Worm (Caenorhabditis elegans) whole organism, L2 larva: Measurements from ENCODE around the gene daf-6.

Source experiments
- C34F6.9 ChIP-seq: fragments of 150-350 bp; optimal IDR thresholded peaks from 2 replicates; lab custom pipeline; 2014; ENCODE audit warnings: missing biosample characterization, missing genetic modification characterization
- F13H6.1 ChIP-seq: sonication (generic microtip); optimal IDR thresholded peaks from 2 replicates; lab custom pipeline; 2016; ENCODE audit warnings: missing genetic modification characterization, missing compliant biosample characterization
- R02D3.7 ChIP-seq: fragments of 150-350 bp; optimal IDR thresholded peaks from 2 replicates; lab custom pipeline; 2014; ENCODE audit warnings: missing biosample characterization, missing genetic modification characterization
- ZK546.5 ChIP-seq: sonication (generic microtip); optimal IDR thresholded peaks from 2 replicates; lab custom pipeline; 2017; ENCODE audit warnings: missing biosample characterization, missing genetic modification characterization
- aly-2 ChIP-seq: fragments of 150-350 bp; optimal IDR thresholded peaks from 2 replicates; lab custom pipeline; 2014; ENCODE audit warnings: missing biosample characterization, missing genetic modification characterization
- ama-1 ChIP-seq: fragments of 150-350 bp; optimal IDR thresholded peaks from 2 replicates; lab custom pipeline; 2018; ENCODE audit warnings: inconsistent platforms
- ceh-82 ChIP-seq: fragments of 150-350 bp; optimal IDR thresholded peaks from 2 replicates; lab custom pipeline; 2014; ENCODE audit warnings: missing biosample characterization, missing genetic modification characterization
- crh-2 ChIP-seq: sonication (generic microtip); optimal IDR thresholded peaks from 2 replicates; lab custom pipeline; 2017; ENCODE audit warnings: missing biosample characterization, missing genetic modification characterization
- dmd-4 ChIP-seq: sonication (generic microtip); optimal IDR thresholded peaks from 2 replicates; lab custom pipeline; 2017; ENCODE audit warnings: missing biosample characterization, missing genetic modification characterization
- elt-3 ChIP-seq: sonication (generic microtip); optimal IDR thresholded peaks from 2 replicates; lab custom pipeline; 2017; ENCODE audit warnings: missing biosample characterization, missing genetic modification characterization
- lin-11 ChIP-seq: fragments of 150-350 bp; sonication (generic microtip); optimal IDR thresholded peaks from 2 replicates; lab custom pipeline; 2014; ENCODE audit warnings: missing biosample characterization, missing genetic modification characterization, inconsistent platforms, mixed read lengths
- lin-13 ChIP-seq: fragments of 150-350 bp; optimal IDR thresholded peaks from 2 replicates; lab custom pipeline; 2014; ENCODE audit warnings: missing biosample characterization, missing genetic modification reagents, missing genetic modification characterization
- lin-39 ChIP-seq: fragments of 150-350 bp; optimal IDR thresholded peaks from 2 replicates; lab custom pipeline; 2014; ENCODE audit warnings: missing biosample characterization, missing genetic modification reagents, missing genetic modification characterization
- lsy-2 ChIP-seq, 2 experiments: fragments of 150-350 bp in 1 of 2; sonication (generic microtip) in 1 of 2; optimal IDR thresholded peaks; 2 replicates each; lab custom pipeline; 2014 to 2017; ENCODE audit warnings: missing biosample characterization in 2 of 2, missing genetic modification characterization in 2 of 2
- mdl-1 ChIP-seq, 2 experiments: fragments of 150-350 bp in 1 of 2; sonication (generic microtip) in 1 of 2; optimal IDR thresholded peaks; 2 replicates each; lab custom pipeline; 2017; ENCODE audit warnings: missing biosample characterization in 2 of 2, missing genetic modification characterization in 2 of 2
- nhr-10 ChIP-seq: sonication (generic microtip); optimal IDR thresholded peaks from 2 replicates; lab custom pipeline; 2017; ENCODE audit warnings: missing biosample characterization, missing genetic modification characterization
- nhr-11 ChIP-seq: fragments of 150-350 bp; optimal IDR thresholded peaks from 2 replicates; lab custom pipeline; 2014; ENCODE audit warnings: missing biosample characterization, missing genetic modification characterization
- nhr-12 ChIP-seq: fragments of 150-350 bp; optimal IDR thresholded peaks from 2 replicates; lab custom pipeline; 2014; ENCODE audit warnings: missing biosample characterization, missing genetic modification characterization
- nhr-129 ChIP-seq: fragments of 150-350 bp; optimal IDR thresholded peaks from 2 replicates; lab custom pipeline; 2014; ENCODE audit warnings: missing biosample characterization, missing genetic modification characterization
- nhr-23 ChIP-seq: fragments of 150-350 bp; optimal IDR thresholded peaks from 2 replicates; lab custom pipeline; 2014; ENCODE audit warnings: missing biosample characterization, missing genetic modification reagents, missing genetic modification characterization
- nhr-237 ChIP-seq: fragments of 150-350 bp; optimal IDR thresholded peaks from 2 replicates; lab custom pipeline; 2014; ENCODE audit warnings: missing biosample characterization, missing genetic modification characterization
- nhr-25 ChIP-seq: fragments of 150-350 bp; sonication (generic microtip); optimal IDR thresholded peaks from 3 replicates; lab custom pipeline; 2014; ENCODE audit warnings: missing biosample characterization, missing genetic modification characterization
- nhr-6 ChIP-seq: fragments of 150-350 bp; optimal IDR thresholded peaks from 2 replicates; lab custom pipeline; 2014; ENCODE audit warnings: missing biosample characterization, missing genetic modification characterization
- nhr-77 ChIP-seq: fragments of 150-350 bp; optimal IDR thresholded peaks from 2 replicates; lab custom pipeline; 2014; ENCODE audit warnings: missing biosample characterization, missing genetic modification characterization
- peb-1 ChIP-seq: fragments of 150-350 bp; optimal IDR thresholded peaks from 2 replicates; lab custom pipeline; 2014; ENCODE audit warnings: missing biosample characterization, missing genetic modification characterization
- sem-4 ChIP-seq: fragments of 150-350 bp; optimal IDR thresholded peaks from 2 replicates; lab custom pipeline; 2014; ENCODE audit warnings: missing biosample characterization, missing genetic modification reagents, missing genetic modification characterization
- skn-1 ChIP-seq: sonication (generic microtip); optimal IDR thresholded peaks from 2 replicates; lab custom pipeline; 2017; ENCODE audit warnings: missing biosample characterization, missing genetic modification characterization
- sma-3 ChIP-seq: sonication (generic microtip); optimal IDR thresholded peaks from 2 replicates; lab custom pipeline; 2016; ENCODE audit warnings: missing genetic modification reagents, missing genetic modification characterization, missing compliant biosample characterization
- sma-9 ChIP-seq, 2 experiments: fragments of 150-350 bp in 1 of 2; sonication (generic microtip) in 1 of 2; optimal IDR thresholded peaks; 2 replicates each; lab custom pipeline; 2014 to 2016; ENCODE audit warnings: missing genetic modification characterization in 2 of 2, mild to moderate bottlenecking in 1 of 2, missing biosample characterization in 1 of 2, missing compliant biosample characterization in 1 of 2, missing genetic modification reagents in 1 of 2, moderate library complexity in 1 of 2
- snpc-4 ChIP-seq: fragments of 150-350 bp; optimal IDR thresholded peaks from 2 replicates; lab custom pipeline; 2014; ENCODE audit warnings: missing biosample characterization, missing genetic modification characterization
- unc-39 ChIP-seq: fragments of 150-350 bp; optimal IDR thresholded peaks from 2 replicates; lab custom pipeline; 2014; ENCODE audit warnings: missing biosample characterization, missing genetic modification characterization
- unc-55 ChIP-seq: fragments of 150-350 bp; sonication (generic microtip); optimal IDR thresholded peaks from 3 replicates; lab custom pipeline; 2014; ENCODE audit warnings: missing biosample characterization, missing genetic modification reagents, missing genetic modification characterization
- unc-62 ChIP-seq: fragments of 150-350 bp; optimal IDR thresholded peaks from 2 replicates; lab custom pipeline; 2014; ENCODE audit warnings: missing biosample characterization, missing genetic modification reagents, missing genetic modification characterization
- ztf-4 ChIP-seq: fragments of 150-350 bp; optimal IDR thresholded peaks from 2 replicates; lab custom pipeline; 2014; ENCODE audit warnings: missing biosample characterization, missing genetic modification characterization

Gene daf-6

DNA sequence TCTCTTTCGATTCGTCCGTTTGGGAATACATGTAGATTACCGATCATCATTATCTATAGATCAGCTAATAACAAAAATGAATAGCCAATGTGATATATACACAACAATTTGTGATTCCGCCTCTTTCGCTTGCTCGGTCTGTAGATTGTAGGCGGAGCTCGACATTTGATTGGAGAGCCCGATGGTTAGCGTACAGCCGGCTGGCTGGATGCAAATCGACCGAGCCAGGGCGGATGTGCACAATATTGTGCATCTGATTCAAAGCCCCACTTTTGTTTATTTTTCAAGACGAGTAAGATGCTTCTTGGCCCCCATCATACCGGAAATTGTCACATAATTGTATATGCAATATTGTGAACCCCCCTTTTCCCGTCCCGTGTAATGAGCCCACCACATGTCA is 26.5 kb upstream of the daf-6 start, which contains the start of gene dmd-4:
Gene dmd-4, minus strand, starts transcription at position 101 of the 400 bp plus-strand sequence.
- TF ChIP-seq nhr-12 (tag; lab: Kevin White, UChicago) (no peak), mdl-1 (tag; optimal IDR thresholded peaks at IDR 0.05; lab: Kevin White, UChicago) (no peak), nhr-129 (tag; lab: Kevin White, UChicago) (no peak), snpc-4 (tag; lab: Kevin White, UChicago) (no peak), crh-2 (tag; lab: Kevin White, UChicago) (no peak), ama-1 (no peak), nhr-6 (tag; lab: Kevin White, UChicago) (no peak), lin-39 (no peak), nhr-77 (tag; lab: Kevin White, UChicago) (no peak), lin-13 (GFP tag; lab: Kevin White, UChicago) (no peak), sem-4 (no peak), aly-2 (tag; lab: Kevin White, UChicago) (no peak)

DNA sequence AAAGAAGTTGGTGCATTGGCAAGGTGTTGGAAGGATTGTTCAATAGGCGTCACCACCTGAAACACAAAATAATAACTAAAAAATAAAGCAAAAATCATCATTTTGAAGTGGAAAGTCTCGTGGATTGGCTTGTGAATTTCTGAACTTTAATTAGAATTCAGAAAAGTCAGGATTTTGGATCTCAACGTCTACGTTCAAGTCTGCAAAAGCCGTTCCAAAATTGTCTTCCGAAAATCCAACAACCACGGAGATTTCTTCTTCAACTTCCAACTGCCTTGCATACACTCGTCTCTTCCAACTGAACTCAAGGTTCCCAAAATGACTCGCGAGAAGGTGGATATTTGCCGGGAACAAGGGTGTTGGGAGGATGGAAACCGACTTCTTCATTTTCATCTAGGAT is 22.5 kb upstream of the daf-6 start, which contains the start of gene C27C12.3:
Gene C27C12.3, minus strand, starts transcription at position 101 of the 400 bp plus-strand sequence.
- TF ChIP-seq nhr-23 (tag; lab: Kevin White, UChicago) (no peak), skn-1 (no peak), nhr-25 (tag; lab: Kevin White, UChicago) (no peak), F13H6.1 (tag; lab: Kevin White, UChicago) (no peak)

DNA sequence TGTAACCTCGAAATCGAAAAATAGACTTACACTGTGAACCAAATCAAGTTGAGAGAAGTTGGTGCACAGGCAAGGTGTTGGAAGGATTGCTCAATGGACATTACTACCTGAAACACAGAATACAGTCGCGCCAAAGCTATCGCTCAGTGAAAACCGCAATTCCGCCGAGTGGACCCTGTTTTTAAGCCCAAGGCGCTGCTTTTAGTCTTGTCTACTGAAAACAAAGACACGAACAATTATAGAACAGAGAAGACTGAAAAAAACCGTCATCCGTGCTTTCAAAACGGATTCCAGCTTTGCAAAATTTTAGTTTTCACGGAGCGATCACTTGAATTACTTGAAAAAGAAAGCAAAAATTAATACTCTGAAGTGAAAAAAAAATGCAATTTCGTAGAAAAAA is 20.1 kb upstream of the daf-6 start, which contains the start of gene F31F6.1:
Gene F31F6.1, minus strand, starts transcription at position 101 of the 400 bp plus-strand sequence.
- TF ChIP-seq R02D3.7 (tag; lab: Kevin White, UChicago) (no peak), nhr-237 (tag; lab: Kevin White, UChicago) (no peak), peb-1 (tag; lab: Kevin White, UChicago) (no peak), unc-39 (no peak), ztf-4 (tag; lab: Kevin White, UChicago) (no peak), nhr-23 (tag; lab: Kevin White, UChicago) (no peak), aly-2 (tag; lab: Kevin White, UChicago) (no peak), ZK546.5 (tag; lab: Kevin White, UChicago) (no peak), lsy-2 (tag; optimal IDR thresholded peaks at IDR 0.05; lab: Kevin White, UChicago) (no peak), mdl-1 (tag; optimal IDR thresholded peaks at IDR 0.05; lab: Kevin White, UChicago) (no peak), snpc-4 (tag; lab: Kevin White, UChicago) (no peak), sma-3 (GFP tag; lab: Kevin White, UChicago) (no peak), skn-1 (no peak), nhr-10 (tag; lab: Kevin White, UChicago) (no peak), elt-3 (tag; lab: Kevin White, UChicago) (no peak), dmd-4 (tag; lab: Kevin White, UChicago) (no peak), lin-13 (GFP tag; lab: Kevin White, UChicago) (no peak), unc-62 (GFP tag; lab: Kevin White, UChicago) (no peak), unc-55 (GFP tag; lab: Kevin White, UChicago) (no peak), ceh-82 (no peak)

DNA sequence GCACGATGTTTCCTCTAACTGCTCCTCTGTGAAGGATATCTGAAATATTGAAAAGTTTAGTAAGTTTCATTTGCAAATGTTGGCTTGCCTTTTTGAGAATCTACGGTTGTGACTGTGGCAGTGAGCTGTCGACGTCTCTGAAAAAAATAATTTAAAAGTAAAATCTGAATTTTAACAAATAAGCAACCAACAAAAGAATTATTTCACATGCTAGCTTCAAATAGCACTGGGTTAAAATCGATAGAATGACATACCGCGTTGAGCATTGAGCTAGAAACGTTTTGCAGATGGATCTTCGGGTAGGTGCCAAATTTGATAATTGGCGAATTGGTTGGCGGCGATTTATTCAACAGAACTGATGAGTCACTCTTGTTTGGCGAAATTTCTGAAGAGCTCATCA is 16.5 kb upstream of the daf-6 start, which contains the start of gene F31F6.2:
Gene F31F6.2, minus strand, starts transcription at position 101 of the 400 bp plus-strand sequence.
- TF ChIP-seq ztf-4 (tag; lab: Kevin White, UChicago) (no peak), lin-11 (tag; lab: Kevin White, UChicago) (no peak), nhr-129 (tag; lab: Kevin White, UChicago) (no peak), unc-39 (no peak), mdl-1 (tag; optimal IDR thresholded peaks at IDR 0.05; lab: Kevin White, UChicago) (no peak), skn-1 (no peak), lin-13 (GFP tag; lab: Kevin White, UChicago) (no peak), ceh-82 (no peak), nhr-11 (tag; lab: Kevin White, UChicago) (no peak), sma-9 (GFP tag; optimal IDR thresholded peaks at IDR 0.05; lab: Kevin White, UChicago) (no peak), sma-9 (tag; optimal IDR thresholded peaks at IDR 0.05; lab: Kevin White, UChicago) (no peak), C34F6.9 (no peak), nhr-77 (tag; lab: Kevin White, UChicago) (no peak), nhr-6 (tag; lab: Kevin White, UChicago) (no peak)
